Worm (Caenorhabditis elegans) whole organism, midembryonic: ENCODE results near the gene ret-1.

Source experiments
- cog-1 ChIP-seq: sonication (generic microtip); optimal IDR thresholded peaks from 2 replicates; lab custom pipeline; 2016; ENCODE audit warnings: missing genetic modification characterization, missing compliant biosample characterization
- flt-1 ChIP-seq: fragments of 200-800 bp; sonication (Bioruptor generic); IDR thresholded peaks from 2 replicates; pipeline ENCODE4 v1.3.6; 2022; ENCODE audit warnings: missing genetic modification characterization, missing compliant biosample characterization
- med-1 ChIP-seq: sonication (generic microtip); optimal IDR thresholded peaks from 2 replicates; lab custom pipeline; 2017; ENCODE audit warnings: missing genetic modification characterization, mild to moderate bottlenecking, missing compliant biosample characterization, antibody characterized with exemption, missing genetic modification reagents; ENCODE audit not compliant: insufficient read depth
- tab-1 ChIP-seq: fragments of 200-800 bp; sonication (Bioruptor generic); IDR thresholded peaks from 2 replicates; pipeline ENCODE4 v1.3.6; 2022; ENCODE audit warnings: missing genetic modification characterization, missing compliant biosample characterization

ce11 chrV:14858503-14858902, 11.3 kb upstream of the ret-1 start, which contains the start of gene npr-13:
- TF ChIP-seq tab-1, result no peak
- TF ChIP-seq med-1 (GFP tag; lab: Kevin White, UChicago), result no peak
- no peak for TF ChIP-seq cog-1 (tag; lab: Kevin White, UChicago)
- no peak for TF ChIP-seq flt-1 (GFP tag; lab: Robert Waterston, UW)
